Worm (Caenorhabditis elegans): ENCODE measurements around the gene mtl-1.

The mtl-1 gene

DNA sequence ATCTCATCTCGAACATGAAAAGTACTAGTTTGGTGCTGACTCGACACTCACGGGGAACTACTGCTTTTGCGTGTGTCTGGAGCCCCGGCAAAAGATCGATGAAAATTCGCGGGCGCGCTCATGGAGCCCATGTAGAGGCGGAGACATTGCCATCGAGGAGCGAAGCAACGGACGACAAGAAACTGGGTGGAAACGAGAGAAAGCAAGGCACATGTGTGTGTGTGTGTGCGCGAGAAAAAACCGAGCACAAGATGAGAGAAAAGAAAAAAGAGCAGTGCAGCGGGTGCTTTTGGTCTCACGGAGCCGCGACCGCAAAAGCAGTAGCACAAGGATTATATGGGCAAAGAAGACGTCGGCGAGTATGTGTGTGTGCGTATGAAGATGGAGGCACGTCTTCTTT is 32.9 kb downstream of the mtl-1 start:
- TF ChIP-seq sdc-2 (tag; optimal IDR thresholded peaks at IDR 0.05) (peak; percentile 22), ceh-14 (tag; optimal IDR thresholded peaks at IDR 0.05) (peak; percentile 78), sox-4 (tag; optimal IDR thresholded peaks at IDR 0.05) (no peak), hlh-30 (tag; optimal IDR thresholded peaks at IDR 0.05; ENCODE audit: insufficient read depth) (no peak), tbx-7 (tag; optimal IDR thresholded peaks at IDR 0.05) (no peak), nfya-1 (tag; optimal IDR thresholded peaks at IDR 0.05) (peak; percentile 14), ama-1 (optimal IDR thresholded peaks at IDR 0.05) (no peak), lim-6 (tag; optimal IDR thresholded peaks at IDR 0.05) (no peak), ceh-18 (tag; optimal IDR thresholded peaks at IDR 0.05) (peak; percentile 32), ceh-31 (tag; optimal IDR thresholded peaks at IDR 0.05) (peak; percentile 62), unc-86 (tag; optimal IDR thresholded peaks at IDR 0.05) (no peak), che-1 (tag; optimal IDR thresholded peaks at IDR 0.05) (no peak), K02D7.2 (tag; optimal IDR thresholded peaks at IDR 0.05) (no peak), ztf-16 (tag; optimal IDR thresholded peaks at IDR 0.05) (no peak), ceh-34 (tag; optimal IDR thresholded peaks at IDR 0.05) (peak; percentile 42), F13H6.1 (tag; optimal IDR thresholded peaks at IDR 0.05) (no peak), Y22D7AL.16 (tag; optimal IDR thresholded peaks at IDR 0.05) (no peak), unc-42 (tag; optimal IDR thresholded peaks at IDR 0.05) (peak; percentile 44), fkh-6 (tag; optimal IDR thresholded peaks at IDR 0.05) (no peak), ceh-48 (tag; optimal IDR thresholded peaks at IDR 0.05) (peak; percentile 82), tbx-2 (tag; optimal IDR thresholded peaks at IDR 0.05) (peak; percentile 9), ceh-6 (GFP tag; optimal IDR thresholded peaks at IDR 0.05) (no peak)

DNA sequence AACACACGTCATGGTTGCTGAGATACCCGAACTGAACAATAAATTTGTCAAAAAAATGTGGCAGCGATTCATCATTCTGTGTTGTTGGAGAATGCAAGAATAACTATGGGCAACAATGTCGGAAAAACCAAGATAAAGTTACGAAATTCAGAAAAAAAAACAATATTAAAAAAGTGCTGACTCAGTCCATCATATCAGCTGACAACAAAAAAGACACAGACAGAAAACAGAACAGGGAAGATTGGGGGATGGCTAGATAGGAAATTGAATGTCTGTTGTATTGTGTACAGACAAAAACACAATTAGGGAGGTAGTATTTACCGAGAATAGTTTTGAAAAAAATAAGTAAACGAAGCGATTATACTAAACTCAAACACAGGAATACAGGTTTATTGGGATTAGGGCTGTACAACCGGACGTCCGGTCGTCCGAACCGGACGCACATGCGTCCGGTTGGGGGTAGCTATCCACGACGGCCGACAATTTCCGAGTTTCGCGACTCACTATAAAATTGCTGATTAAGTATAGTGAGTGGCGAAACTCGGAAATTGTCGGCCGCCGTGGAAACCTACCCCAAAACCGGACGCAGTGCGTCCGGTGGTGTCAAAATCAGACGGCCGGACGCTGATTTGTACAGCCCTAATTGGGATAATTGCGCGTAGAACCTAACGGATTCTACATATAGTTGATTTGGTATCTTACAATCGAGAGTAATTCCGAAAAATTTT is 34.0 kb downstream of the mtl-1 start:
- TF ChIP-seq nhr-232 (tag; optimal IDR thresholded peaks at IDR 0.05) = no peak
- TF ChIP-seq mec-3 (tag; optimal IDR thresholded peaks at IDR 0.05; ENCODE audit: borderline replicate concordance) = no peak
- TF ChIP-seq ceh-22 (tag; optimal IDR thresholded peaks at IDR 0.05) = no peak
- TF ChIP-seq eyg-1 (tag; optimal IDR thresholded peaks at IDR 0.05) = no peak
- TF ChIP-seq nfya-1 (tag; optimal IDR thresholded peaks at IDR 0.05) = no peak
- TF ChIP-seq lin-11 (tag; optimal IDR thresholded peaks at IDR 0.05) = no peak
- no peak for TF ChIP-seq dmd-4 (tag; optimal IDR thresholded peaks at IDR 0.05; ENCODE audit: borderline replicate concordance)
- TF ChIP-seq hlh-8 (tag; optimal IDR thresholded peaks at IDR 0.05) = no peak
- TF ChIP-seq ttx-3 (tag; optimal IDR thresholded peaks at IDR 0.05) = no peak
- TF ChIP-seq T23F11.4 (GFP tag; optimal IDR thresholded peaks at IDR 0.05) = no peak
- TF ChIP-seq ceh-19 (GFP tag; optimal IDR thresholded peaks at IDR 0.05) = no peak
- no peak for TF ChIP-seq syd-9 (tag; optimal IDR thresholded peaks at IDR 0.05)
- no peak for TF ChIP-seq unc-55 (GFP tag; optimal IDR thresholded peaks at IDR 0.05)
- no peak for TF ChIP-seq ceh-30 (tag; optimal IDR thresholded peaks at IDR 0.05)
- no peak for TF ChIP-seq hlh-6 (tag; optimal IDR thresholded peaks at IDR 0.05)

DNA sequence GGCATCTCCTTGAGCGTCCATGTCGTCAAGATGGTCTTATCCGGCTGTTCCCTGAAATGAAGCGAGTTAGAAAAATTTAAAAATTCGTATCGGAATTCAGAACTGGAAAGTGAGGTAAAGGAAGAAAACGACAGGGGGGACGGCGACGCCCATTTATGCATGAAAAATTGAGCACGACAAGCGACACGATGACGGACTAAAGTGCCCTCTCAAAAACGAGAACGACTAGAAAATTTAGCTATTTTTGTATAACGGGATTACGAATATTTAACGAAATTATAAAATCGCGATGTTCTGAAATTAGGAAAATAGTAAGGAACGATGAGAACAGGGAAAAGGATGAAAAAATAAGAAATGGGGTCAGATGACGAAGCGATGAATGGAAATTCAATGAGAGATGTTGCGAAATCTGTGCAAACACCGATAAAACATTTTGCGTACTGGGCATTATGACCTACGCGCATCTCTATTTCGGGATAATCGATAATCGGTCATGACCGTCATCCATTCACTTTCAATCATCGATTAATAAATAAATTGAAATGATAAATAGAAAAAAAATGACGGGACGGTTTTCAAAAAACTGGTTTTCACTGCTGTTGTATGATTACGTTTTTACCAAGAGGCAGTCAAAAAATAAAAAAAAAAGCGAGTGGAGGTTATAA is 35.1 kb downstream of the mtl-1 start, which contains the start of gene snb-1:
Gene snb-1, minus strand, starts transcription at position 51 of the 665 bp plus-strand sequence.
- TF ChIP-seq ceh-31 (tag; optimal IDR thresholded peaks at IDR 0.05) (peak; percentile 35), gmeb-2 (tag; optimal IDR thresholded peaks at IDR 0.05) (no peak), ceh-9 (tag; optimal IDR thresholded peaks at IDR 0.05) (no peak), ttx-3 (tag; optimal IDR thresholded peaks at IDR 0.05) (no peak), hlh-15 (tag; optimal IDR thresholded peaks at IDR 0.05) (no peak), fkh-6 (tag; optimal IDR thresholded peaks at IDR 0.05) (no peak), ceh-24 (tag; optimal IDR thresholded peaks at IDR 0.05) (no peak), elt-2 (tag; optimal IDR thresholded peaks at IDR 0.05) (no peak), ceh-34 (tag; optimal IDR thresholded peaks at IDR 0.05) (no peak), hlh-8 (tag; optimal IDR thresholded peaks at IDR 0.05) (no peak), ztf-16 (tag; optimal IDR thresholded peaks at IDR 0.05) (no peak), C08G9.2 (tag; optimal IDR thresholded peaks at IDR 0.05) (no peak), ceh-48 (tag; optimal IDR thresholded peaks at IDR 0.05) (peak; percentile 46), ceh-19 (GFP tag; optimal IDR thresholded peaks at IDR 0.05) (no peak), eyg-1 (tag; optimal IDR thresholded peaks at IDR 0.05) (no peak), pag-3 (tag; optimal IDR thresholded peaks at IDR 0.05; ENCODE audit: borderline replicate concordance) (no peak), sox-2 (GFP tag; IDR thresholded peaks at IDR 0.05) (no peak), ama-1 (optimal IDR thresholded peaks at IDR 0.05) (no peak), hlh-13 (GFP tag; optimal IDR thresholded peaks at IDR 0.05) (no peak), nfya-1 (tag; optimal IDR thresholded peaks at IDR 0.05) (peak; percentile 22), hlh-6 (tag; optimal IDR thresholded peaks at IDR 0.05) (no peak), tbx-7 (tag; optimal IDR thresholded peaks at IDR 0.05) (no peak), fkh-10 (GFP tag; optimal IDR thresholded peaks at IDR 0.05) (no peak), pat-9 (tag; optimal IDR thresholded peaks at IDR 0.05) (no peak)
